Fruit fly (Drosophila melanogaster): Measurements from ENCODE around the gene Elo68alpha.

dm6 chr3L:11118627-11119395, 16.0 kb upstream of the Elo68alpha start:
- TF ChIP-seq fru (GFP tag; optimal IDR thresholded peaks at IDR 0.05) (no peak), dsf (GFP tag; optimal IDR thresholded peaks at IDR 0.05; ENCODE audit: borderline replicate concordance) (no peak), ey (GFP tag; optimal IDR thresholded peaks at IDR 0.05) (no peak), Dif (GFP tag; optimal IDR thresholded peaks at IDR 0.05; ENCODE audit: partially characterized antibody) (peak; percentile 69), Rel (GFP tag; optimal IDR thresholded peaks at IDR 0.05) (no peak), Rel (tag; optimal IDR thresholded peaks at IDR 0.05) (no peak), tai (GFP tag; optimal IDR thresholded peaks at IDR 0.05) (no peak), dl (GFP tag; optimal IDR thresholded peaks at IDR 0.05; ENCODE audit: insufficient read depth in 1 of 2, partially characterized antibody in 2 of 2) (peak in 1 of 2 experiments; percentile 51), Hr78 (GFP tag; optimal IDR thresholded peaks at IDR 0.05) (no peak), N (GFP tag; optimal IDR thresholded peaks at IDR 0.05) (no peak)
